Worm (Caenorhabditis elegans): ENCODE data around the gene K07C11.8.

The K07C11.8 gene

DNA sequence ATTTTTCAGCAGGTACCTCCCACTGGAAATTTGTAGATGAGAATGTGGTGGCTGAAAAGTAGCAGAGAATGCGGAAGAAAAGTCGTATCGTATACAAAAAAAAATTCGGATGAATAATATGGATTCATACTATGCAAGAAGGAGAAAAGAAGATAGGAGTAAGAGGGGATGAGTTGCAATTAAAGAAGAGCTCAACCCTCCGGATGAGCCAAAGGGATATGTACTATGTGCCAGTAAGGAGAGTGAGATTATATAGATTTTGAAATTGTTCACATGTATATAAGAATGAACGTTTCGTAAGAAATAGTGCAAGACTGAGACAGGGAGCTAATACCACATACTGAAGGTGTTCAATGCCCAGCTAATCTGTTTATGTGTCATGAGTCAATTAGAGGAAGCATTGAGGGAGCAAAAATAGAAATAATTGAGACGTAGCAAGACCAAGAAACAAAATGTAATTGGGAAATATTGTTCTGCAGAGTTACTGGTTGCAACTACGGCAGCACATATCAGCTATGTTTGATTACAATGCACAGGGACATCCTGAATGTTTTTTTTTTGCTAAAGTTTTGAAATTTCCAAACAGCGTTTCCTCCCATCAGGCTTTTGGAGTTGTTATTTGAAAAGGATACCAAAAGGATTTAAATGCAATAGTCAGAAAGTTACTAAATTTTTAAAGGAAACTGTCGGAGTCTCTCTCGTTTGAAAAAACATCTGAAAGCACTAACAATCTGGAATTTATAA is 49.3 kb downstream of the K07C11.8 start, which contains the start of gene F20D6.8:
TSS of gene F20D6.8 (minus strand) at position 51 of the 744 bp plus-strand sequence.
- TF ChIP-seq lin-13 (GFP tag; optimal IDR thresholded peaks at IDR 0.05), result no peak
- no peak for TF ChIP-seq nhr-237 (tag; optimal IDR thresholded peaks at IDR 0.05)
- no peak for TF ChIP-seq nhr-25 (tag; optimal IDR thresholded peaks at IDR 0.05)
- TF ChIP-seq nhr-6 (tag; optimal IDR thresholded peaks at IDR 0.05), result no peak
- no peak for TF ChIP-seq ZK546.5 (tag; optimal IDR thresholded peaks at IDR 0.05)
- no peak for TF ChIP-seq ztf-1 (GFP tag; conservative IDR thresholded peaks at IDR 0.05)
- no peak for TF ChIP-seq ama-1 (optimal IDR thresholded peaks at IDR 0.05)

Measured in whole organism, L2 larva.